Worm (Caenorhabditis elegans) whole organism, mixed stage, embryonic: ENCODE data around the gene F44B9.5.

ENCODE experiments used
- M03D4.4 ChIP-seq: sonication (generic microtip); optimal IDR thresholded peaks from 2 replicates; lab custom pipeline; 2017; ENCODE audit warnings: mild to moderate bottlenecking, missing genetic modification characterization, missing compliant biosample characterization
- bed-3 ChIP-seq: fragments of 200-800 bp; sonication (Bioruptor generic); optimal IDR thresholded peaks from 3 replicates; lab custom pipeline; 2018; ENCODE audit warnings: mild to moderate bottlenecking, missing genetic modification characterization, moderate library complexity, missing compliant biosample characterization
- blmp-1 ChIP-seq: fragments of 150-350 bp; optimal IDR thresholded peaks from 2 replicates; lab custom pipeline; 2014; ENCODE audit warnings: missing biosample characterization, missing genetic modification characterization
- ceh-39 ChIP-seq: fragments of 150-350 bp; optimal IDR thresholded peaks from 2 replicates; lab custom pipeline; 2014; ENCODE audit warnings: missing biosample characterization, missing genetic modification characterization
- ceh-43 ChIP-seq: fragments of 200-800 bp; sonication (Bioruptor generic); optimal IDR thresholded peaks from 2 replicates; lab custom pipeline; 2018; ENCODE audit warnings: mild to moderate bottlenecking, missing genetic modification characterization, moderate library complexity, missing compliant biosample characterization
- ceh-83 ChIP-seq: fragments of 200-800 bp; sonication (Bioruptor generic); optimal IDR thresholded peaks from 2 replicates; lab custom pipeline; 2018; ENCODE audit warnings: mild to moderate bottlenecking, missing genetic modification characterization, missing compliant biosample characterization
- ces-1 ChIP-seq: fragments of 150-350 bp; optimal IDR thresholded peaks from 2 replicates; lab custom pipeline; 2014; ENCODE audit warnings: missing biosample characterization, missing genetic modification reagents, missing genetic modification characterization
- cnd-1 ChIP-seq: fragments of 200-800 bp; sonication (Bioruptor generic); optimal IDR thresholded peaks from 2 replicates; lab custom pipeline; 2018; ENCODE audit warnings: mild to moderate bottlenecking, missing genetic modification characterization, missing compliant biosample characterization
- drap-1 ChIP-seq: fragments of 200-800 bp; sonication (Bioruptor generic); optimal IDR thresholded peaks from 3 replicates; lab custom pipeline; 2018; ENCODE audit warnings: mild to moderate bottlenecking, missing genetic modification characterization, missing compliant biosample characterization
- elt-1 ChIP-seq: sonication (generic microtip); optimal IDR thresholded peaks from 2 replicates; lab custom pipeline; 2017; ENCODE audit warnings: missing genetic modification characterization, mild to moderate bottlenecking, missing compliant biosample characterization, antibody characterized with exemption, moderate library complexity, borderline replicate concordance; ENCODE audit not compliant: insufficient read depth
- elt-3 ChIP-seq: fragments of 150-350 bp; optimal IDR thresholded peaks from 2 replicates; lab custom pipeline; 2014; ENCODE audit warnings: missing biosample characterization, missing genetic modification characterization
- flh-1 ChIP-seq: fragments of 200-800 bp; sonication (Bioruptor generic); optimal IDR thresholded peaks from 2 replicates; lab custom pipeline; 2018; ENCODE audit warnings: mild to moderate bottlenecking, missing genetic modification characterization, moderate library complexity, missing compliant biosample characterization
- ham-2 ChIP-seq: fragments of 200-800 bp; sonication (Bioruptor generic); optimal IDR thresholded peaks from 2 replicates; lab custom pipeline; 2018; ENCODE audit warnings: mild to moderate bottlenecking, missing genetic modification characterization, missing compliant biosample characterization
- hlh-1 ChIP-seq: fragments of 150-350 bp; optimal IDR thresholded peaks from 2 replicates; lab custom pipeline; 2014; ENCODE audit warnings: missing biosample characterization, missing genetic modification reagents, missing genetic modification characterization
- lin-13 ChIP-seq: fragments of 150-350 bp; optimal IDR thresholded peaks from 2 replicates; lab custom pipeline; 2014; ENCODE audit warnings: missing biosample characterization, missing genetic modification characterization
- lin-32 ChIP-seq: fragments of 200-800 bp; sonication (Bioruptor generic); optimal IDR thresholded peaks from 2 replicates; lab custom pipeline; 2018; ENCODE audit warnings: mild to moderate bottlenecking, missing genetic modification characterization, missing compliant biosample characterization
- lsy-2 ChIP-seq: fragments of 150-350 bp; optimal IDR thresholded peaks from 2 replicates; lab custom pipeline; 2014; ENCODE audit warnings: missing biosample characterization, missing genetic modification characterization
- mab-5 ChIP-seq: fragments of 150-350 bp; optimal IDR thresholded peaks from 2 replicates; lab custom pipeline; 2014; ENCODE audit warnings: missing biosample characterization, missing genetic modification characterization
- mep-1 ChIP-seq: fragments of 150-350 bp; optimal IDR thresholded peaks from 2 replicates; lab custom pipeline; 2017; ENCODE audit warnings: missing biosample characterization, missing genetic modification reagents, missing genetic modification characterization, inconsistent platforms
- mls-2 ChIP-seq: sonication (generic microtip); optimal IDR thresholded peaks from 2 replicates; lab custom pipeline; 2016; ENCODE audit warnings: mild to moderate bottlenecking, missing genetic modification characterization, moderate library complexity, missing compliant biosample characterization
- nhr-12 ChIP-seq: fragments of 150-350 bp; optimal IDR thresholded peaks from 2 replicates; lab custom pipeline; 2014; ENCODE audit warnings: missing biosample characterization, missing genetic modification characterization
- nhr-2 ChIP-seq: fragments of 150-350 bp; optimal IDR thresholded peaks from 2 replicates; lab custom pipeline; 2014; ENCODE audit warnings: missing biosample characterization, missing genetic modification characterization
- nhr-237 ChIP-seq: fragments of 150-350 bp; optimal IDR thresholded peaks from 2 replicates; lab custom pipeline; 2014; ENCODE audit warnings: missing biosample characterization, missing genetic modification characterization
- nhr-28 ChIP-seq: fragments of 150-350 bp; optimal IDR thresholded peaks from 2 replicates; lab custom pipeline; 2014; ENCODE audit warnings: missing biosample characterization, missing genetic modification characterization
- nhr-76 ChIP-seq: sonication (generic microtip); optimal IDR thresholded peaks from 2 replicates; lab custom pipeline; 2017; ENCODE audit warnings: missing biosample characterization, missing genetic modification characterization
- pha-4 ChIP-seq: fragments of 150-350 bp; optimal IDR thresholded peaks from 2 replicates; lab custom pipeline; 2018; ENCODE audit warnings: missing biosample characterization, missing genetic modification reagents, missing genetic modification characterization
- sem-2 ChIP-seq: fragments of 200-800 bp; sonication (Bioruptor generic); optimal IDR thresholded peaks from 2 replicates; lab custom pipeline; 2018; ENCODE audit warnings: mild to moderate bottlenecking, missing genetic modification characterization, missing compliant biosample characterization
- snpc-4 ChIP-seq: fragments of 150-350 bp; optimal IDR thresholded peaks from 2 replicates; lab custom pipeline; 2014; ENCODE audit warnings: missing biosample characterization, missing genetic modification characterization
- sptf-1 ChIP-seq: sonication (generic microtip); optimal IDR thresholded peaks from 2 replicates; lab custom pipeline; 2017; ENCODE audit warnings: mild to moderate bottlenecking, missing genetic modification characterization, moderate library complexity, missing compliant biosample characterization
- tbx-8 ChIP-seq: fragments of 200-800 bp; sonication (Bioruptor generic); optimal IDR thresholded peaks from 2 replicates; lab custom pipeline; 2018; ENCODE audit warnings: mild to moderate bottlenecking, missing genetic modification characterization, moderate library complexity, missing compliant biosample characterization
- unc-120 ChIP-seq: sonication (generic microtip); optimal IDR thresholded peaks from 2 replicates; lab custom pipeline; 2017; ENCODE audit warnings: missing genetic modification characterization, missing compliant biosample characterization; ENCODE audit not compliant: poor library complexity, severe bottlenecking
- unc-39 ChIP-seq: fragments of 150-350 bp; optimal IDR thresholded peaks from 2 replicates; lab custom pipeline; 2014; ENCODE audit warnings: missing biosample characterization, missing genetic modification characterization
- unc-62 ChIP-seq: fragments of 150-350 bp; optimal IDR thresholded peaks from 2 replicates; lab custom pipeline; 2014; ENCODE audit warnings: missing biosample characterization, missing genetic modification reagents, missing genetic modification characterization
- zip-8 ChIP-seq: fragments of 150-350 bp; optimal IDR thresholded peaks from 2 replicates; lab custom pipeline; 2014; ENCODE audit warnings: missing biosample characterization, missing genetic modification characterization
- ztf-11 ChIP-seq: fragments of 150-350 bp; optimal IDR thresholded peaks from 2 replicates; lab custom pipeline; 2014; ENCODE audit warnings: missing biosample characterization, missing genetic modification characterization

F44B9.5 gene

DNA sequence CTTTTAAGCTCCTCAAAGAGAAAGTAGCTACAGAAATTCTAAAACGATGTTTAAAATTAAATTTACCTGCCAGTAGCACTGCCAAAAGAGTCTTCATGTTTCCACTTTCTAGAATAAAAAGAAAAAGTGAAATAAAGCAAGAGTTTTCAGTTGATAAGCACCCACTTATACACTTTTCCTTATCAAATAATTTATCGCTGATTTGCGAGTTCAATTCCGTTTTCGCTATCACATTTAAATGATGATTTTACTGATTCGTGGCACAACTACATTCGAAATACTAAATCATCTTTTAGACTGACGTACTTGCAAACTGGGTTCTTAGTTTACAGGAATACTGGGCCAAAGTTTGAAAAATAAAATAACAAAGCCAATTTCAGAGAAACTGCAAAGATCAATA lies 34.6 kb upstream of the F44B9.5 start, which contains the start of gene K12H4.7:
TSS of gene K12H4.7 (minus strand) at position 138 of the 400 bp plus-strand sequence.
- TF ChIP-seq elt-3 (tag; lab: Kevin White, UChicago) = no peak
- TF ChIP-seq drap-1 (GFP tag; lab: Kevin White, UChicago) = no peak

DNA sequence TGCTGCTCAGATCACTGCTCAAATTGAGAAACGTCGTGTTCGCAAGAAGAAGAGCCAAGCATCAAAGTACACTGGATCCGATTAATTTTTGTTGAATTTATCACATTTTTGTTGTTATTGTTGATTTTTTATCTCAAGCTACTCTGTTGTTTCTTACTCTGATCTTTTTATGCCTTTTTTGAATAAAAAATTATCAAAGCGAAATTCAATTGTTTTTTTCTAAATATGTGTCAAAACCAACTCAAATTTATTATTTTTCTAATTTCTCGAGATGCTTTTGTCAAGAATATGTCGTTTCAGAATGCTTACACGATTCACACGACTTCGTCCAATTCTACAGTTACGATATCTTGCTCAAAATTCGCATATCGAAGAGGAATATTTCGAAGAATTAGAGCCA lies 31.1 kb upstream of the F44B9.5 start, which contains the start of gene K12H4.2:
TSS of gene K12H4.2 (plus strand) at position 301 of the 400 bp plus-strand sequence.
- TF ChIP-seq ceh-83 (GFP tag; lab: Kevin White, UChicago) (no peak), elt-3 (tag; lab: Kevin White, UChicago) (no peak), elt-1 (tag; lab: Kevin White, UChicago) (no peak), nhr-28 (tag; lab: Kevin White, UChicago) (no peak), nhr-237 (tag; lab: Kevin White, UChicago) (no peak), sem-2 (GFP tag; lab: Kevin White, UChicago) (no peak), unc-39 (tag; lab: Kevin White, UChicago) (no peak), unc-120 (no peak), ceh-39 (no peak)

DNA sequence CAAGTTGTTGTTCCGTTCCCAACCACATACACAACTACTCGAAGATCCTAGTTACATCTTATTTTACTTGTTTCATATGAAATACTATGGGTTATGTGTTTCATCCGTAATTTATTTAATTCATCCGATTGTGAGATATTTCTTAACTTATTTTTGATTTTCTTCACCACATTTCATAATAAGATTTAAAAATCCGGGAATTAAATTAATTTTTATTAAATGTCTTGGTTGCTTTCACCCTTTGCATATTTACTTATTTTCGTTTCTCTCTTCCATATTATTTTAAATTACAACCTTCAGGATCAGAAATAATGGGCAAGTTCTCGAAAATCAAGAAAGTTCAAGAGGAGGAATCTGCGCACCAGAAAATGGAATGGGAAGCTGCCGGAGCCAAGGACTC lies 29.4 kb upstream of the F44B9.5 start, which contains the start of gene K12H4.3:
TSS of gene K12H4.3 (plus strand) at position 301 of the 400 bp plus-strand sequence.
- no peak for TF ChIP-seq nhr-76 (tag; lab: Kevin White, UChicago)
- TF ChIP-seq elt-1 (tag; lab: Kevin White, UChicago) = no peak
- TF ChIP-seq cnd-1 (tag; lab: Kevin White, UChicago) = no peak
- no peak for TF ChIP-seq mls-2 (tag; lab: Kevin White, UChicago)
- no peak for TF ChIP-seq lsy-2 (tag; lab: Kevin White, UChicago)
- TF ChIP-seq mab-5 (tag; lab: Kevin White, UChicago) = no peak
- no peak for TF ChIP-seq ztf-11
- no peak for TF ChIP-seq nhr-28 (tag; lab: Kevin White, UChicago)
- TF ChIP-seq ces-1 (GFP tag; lab: Kevin White, UChicago) = no peak

DNA sequence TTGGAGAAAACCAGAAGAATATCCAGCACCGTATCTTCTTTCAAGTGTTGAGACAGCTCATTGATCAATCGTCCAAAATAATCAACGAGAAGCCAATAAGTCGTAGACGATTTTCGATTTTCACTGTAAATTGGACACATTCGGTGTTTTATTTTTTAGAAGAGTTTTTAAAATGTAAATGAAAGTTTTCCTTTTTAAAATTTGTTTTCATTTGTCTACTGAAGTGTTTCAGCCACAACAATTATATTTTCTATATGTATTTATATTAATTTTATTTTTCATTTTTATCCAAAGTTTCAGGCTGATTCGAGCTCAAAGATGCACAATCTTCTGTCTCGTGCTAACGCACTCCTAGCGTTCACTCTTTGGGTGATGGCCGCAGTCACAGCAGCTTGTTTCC lies 28.4 kb upstream of the F44B9.5 start, which contains the start of gene spcs-3:
TSS of gene spcs-3 (plus strand) at position 301 of the 400 bp plus-strand sequence.
- TF ChIP-seq pha-4 (no peak), drap-1 (GFP tag; lab: Kevin White, UChicago) (no peak), nhr-2 (tag; lab: Kevin White, UChicago) (no peak), mep-1 (tag; lab: Kevin White, UChicago) (no peak), ceh-39 (no peak), ceh-43 (GFP tag; lab: Kevin White, UChicago) (no peak), cnd-1 (tag; lab: Kevin White, UChicago) (no peak), hlh-1 (tag; lab: Kevin White, UChicago) (no peak), snpc-4 (no peak), blmp-1 (no peak), sptf-1 (no peak), sem-2 (GFP tag; lab: Kevin White, UChicago) (no peak), unc-39 (tag; lab: Kevin White, UChicago) (no peak), mls-2 (tag; lab: Kevin White, UChicago) (no peak), nhr-237 (tag; lab: Kevin White, UChicago) (no peak), elt-3 (tag; lab: Kevin White, UChicago) (no peak), mab-5 (tag; lab: Kevin White, UChicago) (no peak)

DNA sequence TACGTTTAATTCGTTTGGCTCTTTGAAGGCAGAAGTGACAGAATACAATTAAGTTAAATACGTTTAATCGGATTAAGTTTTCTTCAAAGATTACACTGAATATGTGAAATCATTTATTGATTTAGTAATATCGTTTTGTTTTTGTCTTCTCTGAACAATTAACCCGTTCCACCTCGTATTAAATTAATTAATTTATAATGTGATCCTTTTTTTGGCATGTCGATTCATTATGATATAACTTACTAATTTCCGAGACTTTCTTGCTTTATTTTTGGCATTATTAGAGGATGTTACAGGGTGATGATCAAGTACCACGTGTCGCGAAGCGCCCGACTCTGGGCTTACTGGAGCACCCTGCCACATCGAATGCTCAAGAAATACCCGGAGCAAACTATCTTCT lies 27.8 kb upstream of the F44B9.5 start, which contains the start of gene K12H4.5:
TSS of gene K12H4.5 (plus strand) at position 301 of the 400 bp plus-strand sequence.
- TF ChIP-seq ces-1 (GFP tag; lab: Kevin White, UChicago) (peak; percentile 17), pha-4 (no peak)

DNA sequence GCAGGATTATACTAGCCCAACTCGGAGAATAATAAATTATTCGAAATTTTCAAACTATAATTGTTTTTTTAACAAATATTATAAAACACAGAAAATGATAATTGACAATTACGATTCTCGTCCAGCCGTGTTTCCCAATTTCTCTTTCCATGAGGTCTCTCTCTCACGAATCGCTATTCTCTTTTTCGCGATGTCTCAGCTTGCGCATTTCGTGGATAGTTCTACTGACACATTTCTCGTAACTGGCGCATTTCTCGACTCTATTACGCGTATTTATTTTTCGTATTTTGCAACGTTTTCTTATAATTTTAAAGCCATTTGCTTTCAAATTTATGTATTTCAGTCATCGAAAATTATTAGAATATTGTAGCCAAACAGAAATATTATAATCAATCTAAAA lies 27.4 kb upstream of the F44B9.5 start:
- peak; percentile 56 for TF ChIP-seq elt-1 (tag; lab: Kevin White, UChicago)
- peak; percentile 98 for TF ChIP-seq pha-4
- peak; percentile 99 for TF ChIP-seq lin-13 (tag; lab: Kevin White, UChicago)
- TF ChIP-seq nhr-76 (tag; lab: Kevin White, UChicago) = no peak
- peak; percentile 94 for TF ChIP-seq ztf-11
- TF ChIP-seq nhr-28 (tag; lab: Kevin White, UChicago) = peak; percentile 94
- peak; percentile 67 for TF ChIP-seq blmp-1
- TF ChIP-seq mab-5 (tag; lab: Kevin White, UChicago) = peak; percentile 68
- no peak for TF ChIP-seq snpc-4
- TF ChIP-seq tbx-8 (GFP tag; lab: Kevin White, UChicago) = peak; percentile 99
- TF ChIP-seq ceh-83 (GFP tag; lab: Kevin White, UChicago) = peak; percentile 99
- peak; percentile 100 for TF ChIP-seq drap-1 (GFP tag; lab: Kevin White, UChicago)
- TF ChIP-seq flh-1 (GFP tag; lab: Kevin White, UChicago) = peak; percentile 96
- TF ChIP-seq cnd-1 (tag; lab: Kevin White, UChicago) = peak; percentile 99
- TF ChIP-seq ham-2 (GFP tag; lab: Kevin White, UChicago) = peak; percentile 98
- TF ChIP-seq sptf-1 = peak; percentile 100
- peak; percentile 99 for TF ChIP-seq M03D4.4 (tag; lab: Kevin White, UChicago)
- peak; percentile 98 for TF ChIP-seq bed-3 (GFP tag; lab: Kevin White, UChicago)
- TF ChIP-seq mep-1 (tag; lab: Kevin White, UChicago) = peak; percentile 100
- peak; percentile 87 for TF ChIP-seq elt-3 (tag; lab: Kevin White, UChicago)
- peak; percentile 90 for TF ChIP-seq ces-1 (GFP tag; lab: Kevin White, UChicago)
- peak; percentile 90 for TF ChIP-seq ceh-39
- TF ChIP-seq zip-8 (tag; lab: Kevin White, UChicago) = no peak
- peak; percentile 100 for TF ChIP-seq lin-32 (GFP tag; lab: Kevin White, UChicago)
- peak; percentile 93 for TF ChIP-seq lsy-2 (tag; lab: Kevin White, UChicago)
- peak; percentile 22 for TF ChIP-seq nhr-2 (tag; lab: Kevin White, UChicago)
- TF ChIP-seq nhr-12 (tag; lab: Kevin White, UChicago) = peak; percentile 55
- TF ChIP-seq unc-120 = peak; percentile 99
- TF ChIP-seq unc-62 (GFP tag; lab: Kevin White, UChicago) = peak; percentile 94
